Worm (Caenorhabditis elegans): Measurements from ENCODE around the gene ZK1058.9.

The ZK1058.9 gene

ce11 chrIII:3926116-3926515, at the start of gene ZK1058.9:
TSS of gene ZK1058.9 (minus strand) at chrIII:3926216.
- TF ChIP-seq zip-8 (tag; optimal IDR thresholded peaks at IDR 0.05) (no peak), flh-1 (GFP tag; optimal IDR thresholded peaks at IDR 0.05) (no peak), blmp-1 (tag; optimal IDR thresholded peaks at IDR 0.05) (no peak)

- TF ChIP-seq zip-8 (tag; optimal IDR thresholded peaks at IDR 0.05) (no peak), drap-1 (GFP tag; optimal IDR thresholded peaks at IDR 0.05) (no peak), elt-3 (tag; optimal IDR thresholded peaks at IDR 0.05) (no peak)
These were observed 49.0 kb upstream of the ZK1058.9 start for ce11 chrIII:3975008-3975407.

- TF ChIP-seq elt-1 (tag; optimal IDR thresholded peaks at IDR 0.05; ENCODE audit: borderline replicate concordance, insufficient read depth) (no peak), sem-2 (GFP tag; optimal IDR thresholded peaks at IDR 0.05) (no peak), snpc-4 (tag; optimal IDR thresholded peaks at IDR 0.05) (no peak), nhr-2 (tag; optimal IDR thresholded peaks at IDR 0.05) (no peak), ztf-11 (tag; optimal IDR thresholded peaks at IDR 0.05) (no peak), nhr-28 (tag; optimal IDR thresholded peaks at IDR 0.05) (no peak), unc-120 (tag; optimal IDR thresholded peaks at IDR 0.05; ENCODE audit: poor library complexity, severe bottlenecking) (no peak)
These were observed 48.5 kb upstream of the ZK1058.9 start for ce11 chrIII:3974503-3974902.

ce11 chrIII:3972687-3973086, 46.7 kb upstream of the ZK1058.9 start, which contains the start of gene R10E9.4:
TSS of gene R10E9.4 (minus strand) at chrIII:3972787.
- TF ChIP-seq ceh-83 (GFP tag; optimal IDR thresholded peaks at IDR 0.05) (no peak), unc-39 (tag; optimal IDR thresholded peaks at IDR 0.05) (no peak), flh-1 (GFP tag; optimal IDR thresholded peaks at IDR 0.05) (no peak), nhr-237 (tag; optimal IDR thresholded peaks at IDR 0.05) (no peak), sptf-1 (tag; optimal IDR thresholded peaks at IDR 0.05) (no peak), bed-3 (GFP tag; optimal IDR thresholded peaks at IDR 0.05) (no peak)

ce11 chrIII:3970395-3970794, 44.4 kb upstream of the ZK1058.9 start:
- peak; percentile 97 for TF ChIP-seq ces-1 (GFP tag; optimal IDR thresholded peaks at IDR 0.05)
- TF ChIP-seq ceh-43 (GFP tag; optimal IDR thresholded peaks at IDR 0.05): no peak
- no peak for TF ChIP-seq nhr-76 (tag; optimal IDR thresholded peaks at IDR 0.05)
- no peak for TF ChIP-seq M03D4.4 (tag; optimal IDR thresholded peaks at IDR 0.05)
- TF ChIP-seq elt-1 (tag; optimal IDR thresholded peaks at IDR 0.05; ENCODE audit: borderline replicate concordance, insufficient read depth): no peak

- TF ChIP-seq lsy-2 (tag; optimal IDR thresholded peaks at IDR 0.05) (no peak), ceh-39 (tag; optimal IDR thresholded peaks at IDR 0.05) (no peak), lin-32 (GFP tag; optimal IDR thresholded peaks at IDR 0.05) (no peak), unc-120 (tag; optimal IDR thresholded peaks at IDR 0.05; ENCODE audit: poor library complexity, severe bottlenecking) (no peak), hlh-1 (tag; optimal IDR thresholded peaks at IDR 0.05) (no peak), ztf-11 (tag; optimal IDR thresholded peaks at IDR 0.05) (no peak), elt-3 (tag; optimal IDR thresholded peaks at IDR 0.05) (no peak)
These were observed 43.1 kb upstream of the ZK1058.9 start for ce11 chrIII:3969133-3969532.

ce11 chrIII:3966143-3966542, 40.1 kb upstream of the ZK1058.9 start:
- TF ChIP-seq zip-8 (tag; optimal IDR thresholded peaks at IDR 0.05): no peak
- no peak for TF ChIP-seq M03D4.4 (tag; optimal IDR thresholded peaks at IDR 0.05)
- TF ChIP-seq hlh-1 (tag; optimal IDR thresholded peaks at IDR 0.05): no peak
- TF ChIP-seq ceh-39 (tag; optimal IDR thresholded peaks at IDR 0.05): no peak
- no peak for TF ChIP-seq nhr-28 (tag; optimal IDR thresholded peaks at IDR 0.05)
- no peak for TF ChIP-seq ztf-11 (tag; optimal IDR thresholded peaks at IDR 0.05)
- no peak for TF ChIP-seq bed-3 (GFP tag; optimal IDR thresholded peaks at IDR 0.05)
- no peak for TF ChIP-seq blmp-1 (tag; optimal IDR thresholded peaks at IDR 0.05)
- TF ChIP-seq unc-120 (tag; optimal IDR thresholded peaks at IDR 0.05; ENCODE audit: poor library complexity, severe bottlenecking): no peak

ce11 chrIII:3964237-3964636, 38.2 kb upstream of the ZK1058.9 start, which contains the start of gene R10E9.2:
TSS of gene R10E9.2 (minus strand) at chrIII:3964337.
- TF ChIP-seq snpc-4 (tag; optimal IDR thresholded peaks at IDR 0.05) (no peak), elt-3 (tag; optimal IDR thresholded peaks at IDR 0.05) (no peak), ceh-39 (tag; optimal IDR thresholded peaks at IDR 0.05) (no peak), ztf-11 (tag; optimal IDR thresholded peaks at IDR 0.05) (no peak), ham-2 (GFP tag; optimal IDR thresholded peaks at IDR 0.05) (no peak), zip-8 (tag; optimal IDR thresholded peaks at IDR 0.05) (no peak), nhr-2 (tag; optimal IDR thresholded peaks at IDR 0.05) (no peak), nhr-76 (tag; optimal IDR thresholded peaks at IDR 0.05) (no peak), drap-1 (GFP tag; optimal IDR thresholded peaks at IDR 0.05) (no peak), unc-120 (tag; optimal IDR thresholded peaks at IDR 0.05; ENCODE audit: poor library complexity, severe bottlenecking) (no peak), ceh-83 (GFP tag; optimal IDR thresholded peaks at IDR 0.05) (no peak), lin-32 (GFP tag; optimal IDR thresholded peaks at IDR 0.05) (no peak), bed-3 (GFP tag; optimal IDR thresholded peaks at IDR 0.05) (no peak), unc-39 (tag; optimal IDR thresholded peaks at IDR 0.05) (no peak), nhr-237 (tag; optimal IDR thresholded peaks at IDR 0.05) (no peak), cnd-1 (tag; optimal IDR thresholded peaks at IDR 0.05) (no peak), ces-1 (GFP tag; optimal IDR thresholded peaks at IDR 0.05) (no peak), blmp-1 (tag; optimal IDR thresholded peaks at IDR 0.05) (no peak), ceh-43 (GFP tag; optimal IDR thresholded peaks at IDR 0.05) (no peak)
